Fruit fly (Drosophila melanogaster) whole organism, embryonic: ENCODE measurements around the gene CG6709.
A peak's percentile ranks its signal among the peaks of the same experiment; 100 is the strongest.

ENCODE experiments used
- Asciz ChIP-seq: fragments of 200-800 bp; sonication (Bioruptor generic); optimal IDR thresholded peaks from 2 replicates; lab custom pipeline; 2017; ENCODE audit warnings: missing biosample characterization, mild to moderate bottlenecking, missing genetic modification characterization, missing genetic modification reagents
- Awh ChIP-seq: fragments of 200-800 bp; sonication (Bioruptor generic); IDR thresholded peaks from 2 replicates; pipeline ENCODE4, ENCODE4 v1.3.6; 2022; ENCODE audit warnings: missing biosample characterization, missing genetic modification characterization
- Bdp1 ChIP-seq: fragments of 200-800 bp; sonication (Bioruptor generic); optimal IDR thresholded peaks from 3 replicates; lab custom pipeline; 2016; ENCODE audit warnings: missing biosample characterization, missing genetic modification characterization
- CG10543 ChIP-seq: fragments of 200-800 bp; sonication (Bioruptor generic); optimal IDR thresholded peaks from 3 replicates; lab custom pipeline; 2017; ENCODE audit warnings: missing biosample characterization, mild to moderate bottlenecking, missing genetic modification characterization, moderate library complexity
- CG10654 ChIP-seq: fragments of 200-800 bp; sonication (Bioruptor generic); optimal IDR thresholded peaks from 2 replicates; lab custom pipeline; 2016; ENCODE audit warnings: missing biosample characterization, missing genetic modification characterization
- CG11695 ChIP-seq: fragments of 200-800 bp; sonication (Bioruptor generic); IDR thresholded peaks from 3 replicates; pipeline ENCODE4 v1.3.6; 2022; ENCODE audit warnings: missing biosample characterization, missing genetic modification characterization
- CG12219 ChIP-seq: fragments of 200-800 bp; sonication (Bioruptor generic); optimal IDR thresholded peaks from 3 replicates; lab custom pipeline; 2018; ENCODE audit warnings: missing biosample characterization, mild to moderate bottlenecking, missing genetic modification characterization
- CG1233 ChIP-seq: fragments of 200-800 bp; sonication (Bioruptor generic); optimal IDR thresholded peaks from 4 replicates; lab custom pipeline; 2018; ENCODE audit warnings: missing biosample characterization, mild to moderate bottlenecking, missing genetic modification characterization
- CG13287 ChIP-seq: fragments of 200-800 bp; sonication (Bioruptor generic); IDR thresholded peaks from 2 replicates; pipeline ENCODE4 v1.3.6; 2022; ENCODE audit warnings: missing biosample characterization, missing genetic modification characterization; ENCODE audit not compliant: partially characterized antibody
- CG13424 ChIP-seq: fragments of 200-800 bp; sonication (Bioruptor generic); optimal IDR thresholded peaks from 2 replicates; lab custom pipeline; 2019; ENCODE audit warnings: missing biosample characterization, mild to moderate bottlenecking, missing genetic modification characterization, moderate library complexity
- CG15073 ChIP-seq: fragments of 200-800 bp; sonication (Bioruptor generic); optimal IDR thresholded peaks from 2 replicates; lab custom pipeline; 2016; ENCODE audit warnings: missing biosample characterization, missing genetic modification characterization
- CG1529 ChIP-seq: fragments of 200-800 bp; sonication (Bioruptor generic); optimal IDR thresholded peaks from 3 replicates; lab custom pipeline; 2018; ENCODE audit warnings: missing biosample characterization, missing genetic modification characterization
- CG16779 ChIP-seq: fragments of 200-800 bp; sonication (Bioruptor generic); IDR thresholded peaks from 2 replicates; pipeline ENCODE4 v1.3.6; 2022; ENCODE audit warnings: missing biosample characterization, missing genetic modification characterization
- CG17359 ChIP-seq: fragments of 200-800 bp; sonication (Bioruptor generic); optimal IDR thresholded peaks from 3 replicates; lab custom pipeline; 2018; ENCODE audit warnings: missing biosample characterization, mild to moderate bottlenecking, missing genetic modification characterization, moderate library complexity
- CG17361 ChIP-seq: fragments of 200-800 bp; sonication (Bioruptor generic); IDR thresholded peaks from 3 replicates; pipeline ENCODE4 v1.3.6; 2022; ENCODE audit warnings: missing biosample characterization, missing genetic modification characterization
- CG17385 ChIP-seq: fragments of 200-800 bp; sonication (Bioruptor generic); optimal IDR thresholded peaks from 3 replicates; lab custom pipeline; 2018; ENCODE audit warnings: missing biosample characterization, mild to moderate bottlenecking, missing genetic modification characterization
- CG17568 ChIP-seq: fragments of 200-800 bp; sonication (Bioruptor generic); optimal IDR thresholded peaks from 2 replicates; lab custom pipeline; 2018; ENCODE audit warnings: missing biosample characterization, mild to moderate bottlenecking, missing genetic modification characterization, moderate library complexity
- CG2129 ChIP-seq: fragments of 200-800 bp; sonication (Bioruptor generic); IDR thresholded peaks from 2 replicates; pipeline ENCODE4 v1.3.6; 2022; ENCODE audit warnings: missing biosample characterization, missing genetic modification characterization; ENCODE audit not compliant: partially characterized antibody
- CG2712 ChIP-seq: fragments of 200-800 bp; optimal IDR thresholded peaks from 3 replicates; lab custom pipeline; 2019; ENCODE audit warnings: missing biosample characterization, mild to moderate bottlenecking, missing genetic modification characterization, moderate library complexity
- CG31224 ChIP-seq: fragments of 200-800 bp; sonication (Bioruptor generic); IDR thresholded peaks from 2 replicates; pipeline ENCODE4 v1.3.6; 2022; ENCODE audit warnings: missing biosample characterization, missing genetic modification characterization
- CG6791 ChIP-seq: fragments of 200-800 bp; sonication (Bioruptor generic); IDR thresholded peaks from 3 replicates; pipeline ENCODE4 v1.3.6; 2022; ENCODE audit warnings: missing biosample characterization, missing genetic modification characterization; ENCODE audit not compliant: partially characterized antibody
- CG8924 ChIP-seq: fragments of 200-800 bp; optimal IDR thresholded peaks from 3 replicates; lab custom pipeline; 2019; ENCODE audit warnings: missing biosample characterization, mild to moderate bottlenecking, missing genetic modification characterization, moderate library complexity
- Dbx ChIP-seq: fragments of 200-800 bp; sonication (Bioruptor generic); IDR thresholded peaks from 3 replicates; pipeline ENCODE4 v1.3.6; 2022; ENCODE audit warnings: missing biosample characterization, missing genetic modification characterization
- Dek ChIP-seq: fragments of 200-800 bp; sonication (Bioruptor generic); optimal IDR thresholded peaks from 3 replicates; lab custom pipeline; 2019; ENCODE audit warnings: missing biosample characterization, mild to moderate bottlenecking, missing genetic modification characterization, moderate library complexity
- Dip3 ChIP-seq: fragments of 200-800 bp; sonication (Bioruptor generic); optimal IDR thresholded peaks from 3 replicates; lab custom pipeline; 2016; ENCODE audit warnings: missing biosample characterization, missing genetic modification characterization
- H15 ChIP-seq: fragments of 200-800 bp; sonication (Bioruptor generic); IDR thresholded peaks from 3 replicates; pipeline ENCODE4 v1.3.6; 2022; ENCODE audit warnings: missing biosample characterization, missing genetic modification characterization
- HHEX ChIP-seq: fragments of 200-800 bp; sonication (Bioruptor generic); optimal IDR thresholded peaks from 3 replicates; lab custom pipeline; 2017; ENCODE audit warnings: missing biosample characterization, mild to moderate bottlenecking, missing genetic modification characterization, missing genetic modification reagents
- Hmr ChIP-seq: fragments of 200-800 bp; sonication (Bioruptor generic); optimal IDR thresholded peaks from 3 replicates; lab custom pipeline; 2017; ENCODE audit warnings: mild to moderate bottlenecking, missing biosample characterization, missing genetic modification reagents, missing genetic modification characterization
- Hr51 ChIP-seq, 2 experiments: fragments of 200-800 bp; sonication (Bioruptor generic); optimal IDR thresholded peaks; 2 replicates in 1 of 2; 3 replicates in 1 of 2; lab custom pipeline; 2016 to 2018; ENCODE audit warnings: missing biosample characterization in 2 of 2, missing genetic modification characterization in 2 of 2, mild to moderate bottlenecking in 1 of 2, moderate library complexity in 1 of 2
- MBD-R2 ChIP-seq: fragments of 200-800 bp; sonication (Bioruptor generic); IDR thresholded peaks from 2 replicates; pipeline ENCODE4 v1.3.6; 2022; ENCODE audit warnings: missing biosample characterization, missing genetic modification characterization
- Meics ChIP-seq: fragments of 200-800 bp; sonication (Bioruptor generic); optimal IDR thresholded peaks from 2 replicates; lab custom pipeline; 2017; ENCODE audit warnings: missing biosample characterization, mild to moderate bottlenecking, missing genetic modification characterization
- NC2α ChIP-seq: fragments of 200-800 bp; sonication (Bioruptor generic); optimal IDR thresholded peaks from 2 replicates; lab custom pipeline; 2016; ENCODE audit warnings: missing biosample characterization, missing genetic modification characterization
- NFAT ChIP-seq: fragments of 200-800 bp; sonication (Bioruptor generic); IDR thresholded peaks from 2 replicates; pipeline ENCODE4 v1.3.6; 2022; ENCODE audit warnings: missing biosample characterization, missing genetic modification characterization
- NK7.1 ChIP-seq: fragments of 200-800 bp; sonication (Bioruptor generic); optimal IDR thresholded peaks from 3 replicates; lab custom pipeline; 2016; ENCODE audit warnings: missing biosample characterization, missing genetic modification characterization
- Sry-δ ChIP-seq: fragments of 200-800 bp; sonication (Bioruptor generic); optimal IDR thresholded peaks from 2 replicates; lab custom pipeline; 2016; ENCODE audit warnings: missing biosample characterization, missing genetic modification characterization
- Stat92E ChIP-seq, 3 experiments: fragments of >200 bp in 2 of 3; fragments of 200-800 bp in 1 of 3; sonication (Bioruptor generic) in 1 of 3; optimal IDR thresholded peaks; 2 replicates each; lab custom pipeline; 2017 to 2019; ENCODE audit warnings: missing biosample characterization in 3 of 3, missing genetic modification characterization in 3 of 3, mild to moderate bottlenecking in 1 of 3, moderate library complexity in 1 of 3
- aop ChIP-seq: fragments of 200-800 bp; sonication (Bioruptor generic); IDR thresholded peaks from 2 replicates; pipeline ENCODE4 v1.3.6; 2022; ENCODE audit warnings: missing biosample characterization, missing genetic modification characterization
- bab2 ChIP-seq: fragments of 200-800 bp; sonication (Bioruptor generic); optimal IDR thresholded peaks from 2 replicates; lab custom pipeline; 2016; ENCODE audit warnings: missing biosample characterization, missing genetic modification characterization
- chm ChIP-seq: fragments of 200-800 bp; sonication (Bioruptor generic); IDR thresholded peaks from 2 replicates; pipeline ENCODE4 v1.3.6; 2022; ENCODE audit warnings: missing biosample characterization, missing genetic modification characterization
- crc ChIP-seq: fragments of 200-800 bp; sonication (Bioruptor generic); optimal IDR thresholded peaks from 2 replicates; lab custom pipeline; 2016; ENCODE audit warnings: missing biosample characterization, missing genetic modification characterization
- da ChIP-seq: fragments of 200-800 bp; sonication (Bioruptor generic); optimal IDR thresholded peaks from 2 replicates; lab custom pipeline; 2016; ENCODE audit warnings: missing biosample characterization, missing genetic modification characterization
- jumu ChIP-seq: fragments of 200-800 bp; sonication (Bioruptor generic); optimal IDR thresholded peaks from 3 replicates; lab custom pipeline; 2016; ENCODE audit warnings: missing biosample characterization, missing genetic modification characterization
- mld ChIP-seq: fragments of 200-800 bp; sonication (Bioruptor generic); IDR thresholded peaks from 3 replicates; pipeline ENCODE4 v1.3.6; 2022; ENCODE audit warnings: missing biosample characterization, missing genetic modification characterization; ENCODE audit not compliant: partially characterized antibody
- onecut ChIP-seq: fragments of 200-800 bp; sonication (Bioruptor generic); IDR thresholded peaks from 2 replicates; pipeline ENCODE4 v1.3.6; 2022; ENCODE audit warnings: missing biosample characterization, missing genetic modification characterization
- org-1 ChIP-seq: fragments of 200-800 bp; sonication (Bioruptor generic); optimal IDR thresholded peaks from 2 replicates; lab custom pipeline; 2017; ENCODE audit warnings: missing biosample characterization, missing genetic modification characterization
- psq ChIP-seq: fragments of 200-800 bp; sonication (Bioruptor generic); optimal IDR thresholded peaks from 2 replicates; lab custom pipeline; 2017; ENCODE audit warnings: missing biosample characterization, missing genetic modification characterization
- pum ChIP-seq: fragments of 200-800 bp; sonication (Bioruptor generic); optimal IDR thresholded peaks from 2 replicates; lab custom pipeline; 2016; ENCODE audit warnings: missing biosample characterization, missing genetic modification characterization
- ranshi ChIP-seq: fragments of 200-800 bp; sonication (Bioruptor generic); IDR thresholded peaks from 2 replicates; pipeline ENCODE4 v1.3.6; 2022; ENCODE audit warnings: missing biosample characterization, missing genetic modification characterization
- stwl ChIP-seq: fragments of 200-800 bp; sonication (Bioruptor generic); optimal IDR thresholded peaks from 3 replicates; lab custom pipeline; 2018; ENCODE audit warnings: missing biosample characterization, mild to moderate bottlenecking, missing genetic modification characterization, moderate library complexity

Gene CG6709

dm6 chr3L:9847420-9847977, 47.0 kb downstream of the CG6709 start (continued):
- TF ChIP-seq CG17385 (GFP tag; lab: Kevin White, UChicago) (peak; percentile 56), CG2712 (tag; lab: Kevin White, UChicago) (peak; percentile 28), CG10654 (GFP tag; lab: Kevin White, UChicago) (no peak), CG13424 (tag; lab: Kevin White, UChicago) (peak; percentile 58), Sry-δ (GFP tag; lab: Kevin White, UChicago) (peak; percentile 2), psq (GFP tag; lab: Kevin White, UChicago) (no peak), ranshi (GFP tag; lab: Robert Waterston, UW) (no peak; the same call in 1 of the 2 replicates), H15 (GFP tag; lab: Robert Waterston, UW) (peak; percentile 37; the same call in 1 of the 3 replicates), chm (GFP tag; lab: Robert Waterston, UW) (no peak; the same call in 1 of the 2 replicates), Dip3 (GFP tag; lab: Kevin White, UChicago) (peak; percentile 46), da (no peak), CG17361 (GFP tag; lab: Robert Waterston, UW) (peak; percentile 46; the same call in 1 of the 3 replicates), Meics (peak; percentile 69), mld (GFP tag; lab: Robert Waterston, UW) (no peak), crc (GFP tag; lab: Kevin White, UChicago) (peak; percentile 34), jumu (GFP tag; lab: Kevin White, UChicago) (no peak), aop (GFP tag; lab: Robert Waterston, UW) (no peak), CG17568 (no peak), Awh (GFP tag; lab: Robert Waterston, UW) (0 out of 2 replicates have a peak, but pooled peaks have one; percentile 16), CG11695 (GFP tag; lab: Robert Waterston, UW) (0 out of 3 replicates have a peak, but pooled peaks have one; percentile 8), CG1233 (GFP tag; lab: Kevin White, UChicago) (peak; percentile 29), CG15073 (no peak), NFAT (GFP tag; lab: Robert Waterston, UW) (peak; percentile 74), CG17359 (tag; lab: Kevin White, UChicago) (peak; percentile 62), CG12219 (GFP tag; lab: Kevin White, UChicago) (peak; percentile 19), stwl (tag; lab: Kevin White, UChicago) (no peak), HHEX (GFP tag; lab: Kevin White, UChicago) (peak; percentile 23), CG10543 (GFP tag; lab: Kevin White, UChicago) (no peak), pum (GFP tag; lab: Kevin White, UChicago) (peak; percentile 17), Dbx (GFP tag; lab: Robert Waterston, UW) (peak; percentile 66; the same call in 2 of the 3 replicates), Stat92E (GFP tag; optimal IDR thresholded peaks at IDR 0.05; lab: Kevin White, UChicago) (no peak), NC2α (GFP tag; lab: Kevin White, UChicago) (no peak), org-1 (GFP tag; lab: Kevin White, UChicago) (no peak), CG16779 (GFP tag; lab: Robert Waterston, UW) (0 out of 2 replicates have a peak, but pooled peaks have one; percentile 33), CG13287 (GFP tag; lab: Robert Waterston, UW) (no peak), CG6791 (GFP tag; lab: Robert Waterston, UW) (no peak), Asciz (peak; percentile 15), CG2129 (GFP tag; lab: Robert Waterston, UW) (no peak), Dek (tag; lab: Kevin White, UChicago) (peak; percentile 60), NK7.1 (GFP tag; lab: Kevin White, UChicago) (peak; percentile 29), bab2 (peak; percentile 54), Bdp1 (GFP tag; lab: Kevin White, UChicago) (no peak), Hmr (peak; percentile 30), onecut (GFP tag; lab: Robert Waterston, UW) (peak; percentile 29; the same call in 1 of the 2 replicates), CG1529 (GFP tag; lab: Kevin White, UChicago) (no peak), MBD-R2 (GFP tag; lab: Robert Waterston, UW) (peak; percentile 25; the same call in 1 of the 2 replicates), Hr51 (GFP tag; optimal IDR thresholded peaks at IDR 0.05; lab: Kevin White, UChicago) (peak in 1 of 2 experiments; percentile 64), CG8924 (tag; lab: Kevin White, UChicago) (peak; percentile 41), CG31224 (GFP tag; lab: Robert Waterston, UW) (peak; percentile 47; the same call in 1 of the 2 replicates)
